Worm (Caenorhabditis elegans): ENCODE measurements around the gene F26F12.8.

- no peak for TF ChIP-seq elt-1 (tag; optimal IDR thresholded peaks at IDR 0.05)
- no peak for TF ChIP-seq ama-1 (optimal IDR thresholded peaks at IDR 0.05)
- TF ChIP-seq nhr-23 (tag; optimal IDR thresholded peaks at IDR 0.05) = no peak
- no peak for TF ChIP-seq ceh-82 (tag; optimal IDR thresholded peaks at IDR 0.05)
- no peak for TF ChIP-seq nhr-76 (tag; optimal IDR thresholded peaks at IDR 0.05)
- TF ChIP-seq nhr-28 (tag; optimal IDR thresholded peaks at IDR 0.05) = no peak
- TF ChIP-seq nhr-11 (tag; optimal IDR thresholded peaks at IDR 0.05) = no peak
- no peak for TF ChIP-seq mdl-1 (tag; optimal IDR thresholded peaks at IDR 0.05)
- TF ChIP-seq egl-27 (tag; optimal IDR thresholded peaks at IDR 0.05) = no peak
- TF ChIP-seq unc-62 (GFP tag; optimal IDR thresholded peaks at IDR 0.05) = no peak
- TF ChIP-seq snpc-4 (tag; optimal IDR thresholded peaks at IDR 0.05) = no peak
- no peak for TF ChIP-seq nfya-1 (tag; optimal IDR thresholded peaks at IDR 0.05; ENCODE audit: insufficient read depth)
Measured at ce11 chrV:5895021-5895420, 32.7 kb upstream of the F26F12.8 start, which contains the start of gene grd-9.
